Fruit fly (Drosophila melanogaster) whole organism, pupa: ENCODE data around the gene IRSp53.

ENCODE experiments used
- CG9948 ChIP-seq: fragments of 200-800 bp; sonication (Bioruptor generic); optimal IDR thresholded peaks from 2 replicates; lab custom pipeline; 2018; ENCODE audit warnings: missing biosample characterization, mild to moderate bottlenecking, missing genetic modification characterization, moderate library complexity
- gl ChIP-seq: fragments of 200-800 bp; sonication (Bioruptor generic); optimal IDR thresholded peaks from 2 replicates; lab custom pipeline; 2018; ENCODE audit warnings: missing biosample characterization, mild to moderate bottlenecking, missing genetic modification characterization

DNA sequence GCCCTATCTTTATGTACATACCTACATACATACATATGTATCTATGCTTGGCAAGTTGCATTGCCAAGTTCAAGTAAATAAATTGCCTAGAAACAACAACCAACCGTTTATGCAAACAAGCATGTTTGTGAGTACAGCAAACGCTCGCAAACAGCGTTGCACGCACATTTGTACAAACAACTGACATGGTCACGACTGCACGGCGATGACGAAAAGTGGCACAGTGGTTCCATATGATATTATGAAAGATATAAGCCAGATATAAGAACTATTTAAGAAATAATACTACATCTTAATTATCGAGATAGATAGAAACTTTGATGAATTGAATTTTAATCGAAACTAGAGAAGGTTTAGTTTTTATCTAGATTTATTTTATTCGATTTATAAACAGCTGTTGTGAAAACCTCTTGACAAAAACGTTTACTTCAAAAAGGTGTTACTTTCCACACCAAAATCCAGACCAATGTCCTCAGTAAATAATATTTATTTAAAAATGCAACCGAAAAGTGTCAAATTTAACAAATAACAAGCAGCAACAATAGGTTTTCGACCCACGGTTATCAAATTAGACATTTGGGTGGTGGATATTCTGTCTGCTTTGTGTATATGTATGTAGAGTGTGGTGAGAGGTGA lies 45.9 kb upstream of the IRSp53 start:
- TF ChIP-seq gl (no peak), CG9948 (peak; percentile 39)
